Worm (Caenorhabditis elegans) whole organism, midembryonic: ENCODE data around the gene F59A1.11.

Experiments
- cog-1 ChIP-seq: sonication (generic microtip); optimal IDR thresholded peaks from 2 replicates; lab custom pipeline; 2016; ENCODE audit warnings: missing genetic modification characterization, missing compliant biosample characterization
- med-1 ChIP-seq: sonication (generic microtip); optimal IDR thresholded peaks from 2 replicates; lab custom pipeline; 2017; ENCODE audit warnings: missing genetic modification characterization, mild to moderate bottlenecking, missing compliant biosample characterization, antibody characterized with exemption, missing genetic modification reagents; ENCODE audit not compliant: insufficient read depth
- tab-1 ChIP-seq: fragments of 200-800 bp; sonication (Bioruptor generic); IDR thresholded peaks from 2 replicates; pipeline ENCODE4 v1.3.6; 2022; ENCODE audit warnings: missing genetic modification characterization, missing compliant biosample characterization

DNA sequence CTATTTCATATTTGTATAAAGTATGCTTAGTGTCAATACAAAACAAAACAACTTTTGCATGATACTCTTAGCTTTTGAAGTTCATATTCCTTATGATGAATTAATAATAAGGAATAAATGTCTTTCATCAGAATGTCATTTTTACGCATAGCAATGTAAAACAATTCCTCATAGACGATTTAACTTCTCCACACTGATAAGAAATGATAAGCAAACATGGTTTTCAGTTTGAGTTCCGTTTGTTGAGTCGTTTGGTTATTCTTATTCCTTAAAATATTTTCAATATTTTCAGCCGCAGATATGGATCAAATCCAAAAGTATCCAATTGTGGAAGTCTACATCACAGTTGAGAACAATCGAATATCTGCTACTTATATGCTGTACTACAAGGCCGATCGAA lies 40.9 kb downstream of the F59A1.11 start, which contains the start of gene F57G4.11:
- TF ChIP-seq cog-1 (tag; lab: Kevin White, UChicago) = no peak
- TF ChIP-seq med-1 (GFP tag; lab: Kevin White, UChicago) = no peak
- no peak for TF ChIP-seq tab-1 (GFP tag; lab: Robert Waterston, UW)
